Fruit fly (Drosophila melanogaster) whole organism, adult: ENCODE results near the gene Cad89D.

ENCODE experiments used
- CG7045 ChIP-seq: fragments of 200-800 bp; sonication (Bioruptor generic); optimal IDR thresholded peaks from 2 replicates; lab custom pipeline; 2017; ENCODE audit warnings: missing biosample characterization, mild to moderate bottlenecking, missing genetic modification characterization
- cnc ChIP-seq, 2 experiments: fragments of >200 bp; optimal IDR thresholded peaks; 2 replicates each; lab custom pipeline; 2017

DNA sequence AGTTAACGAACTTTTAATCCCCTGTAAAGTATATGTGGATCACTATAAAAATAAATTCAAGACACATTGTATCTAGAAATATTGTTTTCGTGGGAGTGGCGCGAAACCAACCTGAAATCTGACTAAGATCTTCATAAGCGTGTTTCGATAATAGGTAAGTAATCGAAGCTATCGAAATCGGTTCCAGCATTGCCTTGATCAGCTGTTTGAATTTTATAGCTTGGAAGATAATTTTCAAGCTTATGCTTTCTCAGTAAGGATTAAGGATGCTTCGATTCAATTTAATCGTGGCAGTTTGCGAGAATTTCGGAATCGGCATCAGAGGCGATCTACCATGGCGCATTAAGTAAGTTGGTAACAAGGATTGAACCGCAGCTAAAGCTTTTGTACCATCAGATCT lies 14.2 kb downstream of the Cad89D start, which contains the start of gene Dhfr:
- TF ChIP-seq CG7045 (GFP tag; lab: Kevin White, UChicago) = no peak
- no peak for TF ChIP-seq cnc (optimal IDR thresholded peaks at IDR 0.05; lab: Kevin White, UChicago)
